Fruit fly (Drosophila melanogaster) whole organism, embryonic: ENCODE data around the gene Hmr.

ENCODE experiments used
- Aef1 ChIP-seq: fragments of 200-800 bp; sonication (Bioruptor generic); IDR thresholded peaks from 3 replicates; pipeline ENCODE4 v1.3.6; 2022; ENCODE audit warnings: missing biosample characterization, missing genetic modification characterization
- Bteb2 ChIP-seq: fragments of 200-800 bp; sonication (Bioruptor generic); optimal IDR thresholded peaks from 2 replicates; lab custom pipeline; 2016; ENCODE audit warnings: missing biosample characterization, missing genetic modification characterization
- CG10431 ChIP-seq: fragments of 200-800 bp; sonication (Bioruptor generic); optimal IDR thresholded peaks from 3 replicates; lab custom pipeline; 2018; ENCODE audit warnings: missing biosample characterization, mild to moderate bottlenecking, missing genetic modification characterization
- CG10565 ChIP-seq: fragments of 200-800 bp; sonication (Bioruptor generic); optimal IDR thresholded peaks from 3 replicates; lab custom pipeline; 2016; ENCODE audit warnings: missing biosample characterization, mild to moderate bottlenecking, missing genetic modification characterization
- CG10654 ChIP-seq: fragments of 200-800 bp; sonication (Bioruptor generic); optimal IDR thresholded peaks from 2 replicates; lab custom pipeline; 2016; ENCODE audit warnings: missing biosample characterization, missing genetic modification characterization
- CG11398 ChIP-seq: fragments of 200-800 bp; sonication (Bioruptor generic); optimal IDR thresholded peaks from 2 replicates; lab custom pipeline; 2016; ENCODE audit warnings: missing biosample characterization, missing genetic modification characterization
- CG13287 ChIP-seq: fragments of 200-800 bp; sonication (Bioruptor generic); IDR thresholded peaks from 2 replicates; pipeline ENCODE4 v1.3.6; 2022; ENCODE audit warnings: missing biosample characterization, missing genetic modification characterization; ENCODE audit not compliant: partially characterized antibody
- CG14050 ChIP-seq: fragments of 200-800 bp; sonication (Bioruptor generic); IDR thresholded peaks from 3 replicates; pipeline ENCODE4 v1.3.6; 2022; ENCODE audit warnings: missing biosample characterization, missing genetic modification characterization
- CG1792 ChIP-seq: fragments of 200-800 bp; sonication (Bioruptor generic); optimal IDR thresholded peaks from 2 replicates; lab custom pipeline; 2016; ENCODE audit warnings: missing biosample characterization, missing genetic modification characterization
- CG2120 ChIP-seq: fragments of 200-800 bp; sonication (Bioruptor generic); optimal IDR thresholded peaks from 3 replicates; lab custom pipeline; 2016; ENCODE audit warnings: missing biosample characterization, missing genetic modification characterization
- CG2129 ChIP-seq: fragments of 200-800 bp; sonication (Bioruptor generic); IDR thresholded peaks from 2 replicates; pipeline ENCODE4 v1.3.6; 2022; ENCODE audit warnings: missing biosample characterization, missing genetic modification characterization; ENCODE audit not compliant: partially characterized antibody
- CG2199 ChIP-seq: fragments of 200-800 bp; sonication (Bioruptor generic); IDR thresholded peaks from 3 replicates; pipeline ENCODE4 v1.3.6; 2022; ENCODE audit warnings: missing biosample characterization, missing genetic modification characterization
- CG2889 ChIP-seq: fragments of 200-800 bp; sonication (Bioruptor generic); IDR thresholded peaks from 3 replicates; pipeline ENCODE4 v1.3.6; 2022; ENCODE audit warnings: missing biosample characterization, missing genetic modification characterization
- CG31224 ChIP-seq: fragments of 200-800 bp; sonication (Bioruptor generic); IDR thresholded peaks from 2 replicates; pipeline ENCODE4 v1.3.6; 2022; ENCODE audit warnings: missing biosample characterization, missing genetic modification characterization
- CG3838 ChIP-seq: fragments of 200-800 bp; sonication (Bioruptor generic); optimal IDR thresholded peaks from 3 replicates; lab custom pipeline; 2016; ENCODE audit warnings: missing biosample characterization, missing genetic modification characterization
- CG42726 ChIP-seq: fragments of 200-800 bp; sonication (Bioruptor generic); IDR thresholded peaks from 2 replicates; pipeline ENCODE4 v1.3.6; 2022; ENCODE audit warnings: missing biosample characterization, missing genetic modification characterization; ENCODE audit not compliant: partially characterized antibody
- CG4328 ChIP-seq: fragments of 200-800 bp; sonication (Bioruptor generic); optimal IDR thresholded peaks from 3 replicates; lab custom pipeline; 2017; ENCODE audit warnings: missing biosample characterization, missing genetic modification reagents, missing genetic modification characterization
- CG43689 ChIP-seq: fragments of 200-800 bp; sonication (Bioruptor generic); IDR thresholded peaks from 2 replicates; pipeline ENCODE4 v1.3.6; 2022; ENCODE audit warnings: missing biosample characterization, missing genetic modification characterization
- CG4404 ChIP-seq: fragments of 200-800 bp; sonication (Bioruptor generic); IDR thresholded peaks from 2 replicates; pipeline ENCODE4 v1.3.6; 2022; ENCODE audit warnings: missing biosample characterization, missing genetic modification characterization
- CG5953 ChIP-seq: fragments of 200-800 bp; sonication (Bioruptor generic); IDR thresholded peaks from 2 replicates; pipeline ENCODE4 v1.3.6; 2022; ENCODE audit warnings: missing biosample characterization, missing genetic modification characterization
- CG7556 ChIP-seq: fragments of 200-800 bp; sonication (Bioruptor generic); optimal IDR thresholded peaks from 2 replicates; lab custom pipeline; 2017; ENCODE audit warnings: missing biosample characterization, mild to moderate bottlenecking, missing genetic modification characterization
- CG7928 ChIP-seq: fragments of 200-800 bp; sonication (Bioruptor generic); optimal IDR thresholded peaks from 2 replicates; lab custom pipeline; 2017; ENCODE audit warnings: missing biosample characterization, mild to moderate bottlenecking, missing genetic modification characterization
- CG8765 ChIP-seq: fragments of 200-800 bp; sonication (Bioruptor generic); IDR thresholded peaks from 2 replicates; pipeline ENCODE4 v1.3.6; 2022; ENCODE audit warnings: missing biosample characterization, missing genetic modification characterization
- CG9817 ChIP-seq: fragments of 200-800 bp; sonication (Bioruptor generic); optimal IDR thresholded peaks from 2 replicates; lab custom pipeline; 2018; ENCODE audit warnings: missing biosample characterization, mild to moderate bottlenecking, missing genetic modification characterization, moderate library complexity
- D19B ChIP-seq: fragments of 200-800 bp; sonication (Bioruptor generic); optimal IDR thresholded peaks from 2 replicates; lab custom pipeline; 2017; ENCODE audit warnings: missing biosample characterization, mild to moderate bottlenecking, missing genetic modification characterization
- Dll ChIP-seq: fragments of 200-800 bp; sonication (Bioruptor generic); IDR thresholded peaks from 4 replicates; pipeline ENCODE4 v1.3.6; 2022; ENCODE audit warnings: missing biosample characterization, missing genetic modification characterization; ENCODE audit not compliant: partially characterized antibody
- Fer2 ChIP-seq: fragments of 200-800 bp; sonication (Bioruptor generic); optimal IDR thresholded peaks from 2 replicates; lab custom pipeline; 2018; ENCODE audit warnings: missing biosample characterization, mild to moderate bottlenecking, missing genetic modification characterization, moderate library complexity
- HLHmδ ChIP-seq: fragments of 200-800 bp; sonication (Bioruptor generic); optimal IDR thresholded peaks from 2 replicates; lab custom pipeline; 2018; ENCODE audit warnings: missing biosample characterization, mild to moderate bottlenecking, missing genetic modification characterization, moderate library complexity
- Myb ChIP-seq: fragments of 200-800 bp; sonication (Bioruptor generic); optimal IDR thresholded peaks from 2 replicates; lab custom pipeline; 2016; ENCODE audit warnings: missing biosample characterization, missing genetic modification characterization
- PHDP ChIP-seq: fragments of 200-800 bp; sonication (Bioruptor generic); optimal IDR thresholded peaks from 3 replicates; lab custom pipeline; 2018; ENCODE audit warnings: missing biosample characterization, mild to moderate bottlenecking, missing genetic modification characterization, moderate library complexity
- Ptx1 ChIP-seq: fragments of 200-800 bp; sonication (Bioruptor generic); IDR thresholded peaks from 2 replicates; pipeline ENCODE4 v1.3.6; 2022; ENCODE audit warnings: missing biosample characterization, missing genetic modification characterization
- Usf ChIP-seq: fragments of 200-800 bp; sonication (Bioruptor generic); optimal IDR thresholded peaks from 2 replicates; lab custom pipeline; 2017; ENCODE audit warnings: missing genotype, missing biosample characterization, missing genetic modification characterization
- Xbp1 ChIP-seq: fragments of 200-800 bp; sonication (Bioruptor generic); optimal IDR thresholded peaks from 3 replicates; lab custom pipeline; 2016; ENCODE audit warnings: missing biosample characterization, mild to moderate bottlenecking, missing genetic modification characterization
- al ChIP-seq: fragments of 200-800 bp; sonication (Bioruptor generic); IDR thresholded peaks from 2 replicates; pipeline ENCODE4 v1.3.6; 2022; ENCODE audit warnings: missing biosample characterization, missing genetic modification characterization
- ap ChIP-seq: fragments of 200-800 bp; sonication (Bioruptor generic); IDR thresholded peaks from 2 replicates; pipeline ENCODE4 v1.3.6; 2022; ENCODE audit warnings: missing biosample characterization, missing genetic modification characterization
- bowl ChIP-seq: fragments of 200-800 bp; sonication (Bioruptor generic); IDR thresholded peaks from 2 replicates; pipeline ENCODE4 v1.3.6; 2022; ENCODE audit warnings: missing biosample characterization, missing genetic modification characterization
- crp ChIP-seq, 2 experiments: fragments of 200-800 bp; sonication (Bioruptor generic); optimal IDR thresholded peaks; 2 replicates in 1 of 2; 3 replicates in 1 of 2; lab custom pipeline; 2017; ENCODE audit warnings: missing biosample characterization in 2 of 2, missing genetic modification characterization in 2 of 2, mild to moderate bottlenecking in 1 of 2, moderate library complexity in 1 of 2
- gcm ChIP-seq: fragments of 200-800 bp; sonication (Bioruptor generic); optimal IDR thresholded peaks from 2 replicates; lab custom pipeline; 2019; ENCODE audit warnings: missing biosample characterization, mild to moderate bottlenecking, missing genetic modification characterization, moderate library complexity
- gcm2 ChIP-seq: fragments of 200-800 bp; sonication (Bioruptor generic); optimal IDR thresholded peaks from 2 replicates; lab custom pipeline; 2016; ENCODE audit warnings: missing biosample characterization, missing genetic modification characterization
- grau ChIP-seq: fragments of 200-800 bp; optimal IDR thresholded peaks from 3 replicates; lab custom pipeline; 2019; ENCODE audit warnings: missing biosample characterization, mild to moderate bottlenecking, missing genetic modification characterization, moderate library complexity
- grn ChIP-seq: fragments of 200-800 bp; sonication (Bioruptor generic); optimal IDR thresholded peaks from 3 replicates; lab custom pipeline; 2017; ENCODE audit warnings: missing biosample characterization, missing genetic modification characterization
- hkb ChIP-seq, 2 experiments: fragments of 200-800 bp in 1 of 2; fragments of >200 bp in 1 of 2; sonication (Bioruptor generic) in 1 of 2; IDR thresholded peaks in 1 of 2; optimal IDR thresholded peaks in 1 of 2; 2 replicates each; pipeline versions ENCODE4 v1.3.6 to Lab custom; 2017 to 2022; ENCODE audit warnings: missing biosample characterization in 1 of 2, missing genetic modification characterization in 1 of 2
- inv ChIP-seq: fragments of 200-800 bp; sonication (Bioruptor generic); IDR thresholded peaks from 2 replicates; pipeline ENCODE4 v1.3.6; 2022; ENCODE audit warnings: missing biosample characterization, missing genetic modification characterization; ENCODE audit not compliant: partially characterized antibody
- lab ChIP-seq: fragments of 200-800 bp; sonication (Bioruptor generic); optimal IDR thresholded peaks from 3 replicates; lab custom pipeline; 2017; ENCODE audit warnings: missing biosample characterization, missing genetic modification characterization, mild to moderate bottlenecking, moderate library complexity, missing genetic modification reagents
- pb ChIP-seq: fragments of 200-800 bp; sonication (Bioruptor generic); optimal IDR thresholded peaks from 3 replicates; lab custom pipeline; 2016; ENCODE audit warnings: missing biosample characterization, missing genetic modification characterization
- pita ChIP-seq: fragments of 200-800 bp; sonication (Bioruptor generic); optimal IDR thresholded peaks from 2 replicates; lab custom pipeline; 2017; ENCODE audit warnings: missing biosample characterization, mild to moderate bottlenecking, missing genetic modification characterization
- ro ChIP-seq: fragments of 200-800 bp; sonication (Bioruptor generic); IDR thresholded peaks from 2 replicates; pipeline ENCODE4 v1.3.6; 2022; ENCODE audit warnings: missing biosample characterization, missing genetic modification characterization
- run ChIP-seq: fragments of 200-800 bp; sonication (Bioruptor generic); optimal IDR thresholded peaks from 3 replicates; lab custom pipeline; 2018; ENCODE audit warnings: missing biosample characterization, mild to moderate bottlenecking, missing genetic modification characterization
- sqz ChIP-seq: fragments of 200-800 bp; sonication (Bioruptor generic); optimal IDR thresholded peaks from 3 replicates; lab custom pipeline; 2018; ENCODE audit warnings: missing biosample characterization, mild to moderate bottlenecking, missing genetic modification characterization
- stwl ChIP-seq: fragments of 200-800 bp; sonication (Bioruptor generic); optimal IDR thresholded peaks from 3 replicates; lab custom pipeline; 2018; ENCODE audit warnings: missing biosample characterization, mild to moderate bottlenecking, missing genetic modification characterization, moderate library complexity
- tna ChIP-seq: fragments of 200-800 bp; sonication (Bioruptor generic); IDR thresholded peaks from 2 replicates; pipeline ENCODE4 v1.3.6; 2022; ENCODE audit warnings: missing biosample characterization, missing genetic modification characterization; ENCODE audit not compliant: partially characterized antibody

Gene Hmr

DNA sequence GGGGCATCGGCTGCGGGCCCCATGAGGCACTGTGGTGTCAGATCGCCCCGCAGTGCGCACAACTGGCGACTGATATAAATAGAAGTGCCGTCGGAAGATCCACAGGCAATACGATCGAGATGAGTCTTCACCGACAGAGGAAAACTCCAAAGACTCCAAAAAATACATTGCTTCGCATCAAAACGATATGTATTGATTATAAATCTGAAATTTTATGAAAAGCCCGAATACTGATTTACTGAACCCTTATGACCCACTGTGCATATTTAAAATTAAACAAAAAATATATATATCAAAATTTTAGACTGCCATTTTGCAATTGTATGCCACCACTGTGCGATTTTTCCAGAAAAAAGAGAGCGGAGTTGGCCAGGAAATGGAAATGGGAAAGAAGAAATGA, 38.2 kb downstream of the Hmr start (continued):
- peak; percentile 42 for TF ChIP-seq Xbp1 (GFP tag; lab: Kevin White, UChicago)
- TF ChIP-seq CG43689 (GFP tag; lab: Robert Waterston, UW): no peak
- TF ChIP-seq CG10431 (GFP tag; lab: Kevin White, UChicago): peak; percentile 13
- no peak for TF ChIP-seq gcm2
- no peak for TF ChIP-seq CG1792 (GFP tag; lab: Kevin White, UChicago)
- no peak for TF ChIP-seq CG31224 (GFP tag; lab: Robert Waterston, UW)
- TF ChIP-seq bowl (GFP tag; lab: Robert Waterston, UW): no peak
- TF ChIP-seq grau: peak; percentile 41
- TF ChIP-seq CG5953 (GFP tag; lab: Robert Waterston, UW): no peak
- no peak for TF ChIP-seq CG14050 (GFP tag; lab: Robert Waterston, UW)
- no peak for TF ChIP-seq Fer2
- no peak for TF ChIP-seq al (GFP tag; lab: Robert Waterston, UW)
- no peak for TF ChIP-seq sqz (GFP tag; lab: Kevin White, UChicago)
- TF ChIP-seq CG7556: peak; percentile 43
- no peak for TF ChIP-seq grn (GFP tag; lab: Kevin White, UChicago)
- TF ChIP-seq Ptx1 (GFP tag; lab: Robert Waterston, UW): peak; percentile 39
- no peak for TF ChIP-seq CG10654 (GFP tag; lab: Kevin White, UChicago)
- TF ChIP-seq Dll (GFP tag; lab: Robert Waterston, UW): no peak
- TF ChIP-seq hkb (optimal IDR thresholded peaks at IDR 0.05; lab: Kevin White, UChicago): no peak
- peak; percentile 53; the same call in 1 of the 2 replicates for TF ChIP-seq hkb (GFP tag; IDR thresholded peaks at IDR 0.05; lab: Robert Waterston, UW)
- TF ChIP-seq CG9817 (tag; lab: Kevin White, UChicago): no peak
- TF ChIP-seq CG2120 (GFP tag; lab: Kevin White, UChicago): no peak
- no peak for TF ChIP-seq CG2129
- TF ChIP-seq inv (GFP tag; lab: Robert Waterston, UW): no peak
- peak; percentile 32; the same call in 1 of the 2 replicates for TF ChIP-seq CG4404
- no peak for TF ChIP-seq Myb (GFP tag; lab: Kevin White, UChicago)
- TF ChIP-seq gcm (GFP tag; lab: Kevin White, UChicago): peak; percentile 10
- TF ChIP-seq Usf (GFP tag; lab: Kevin White, UChicago): no peak
- TF ChIP-seq crp (GFP tag; optimal IDR thresholded peaks at IDR 0.05; lab: Kevin White, UChicago): no peak
- TF ChIP-seq ro (GFP tag; lab: Robert Waterston, UW): no peak
- TF ChIP-seq Bteb2 (GFP tag; lab: Kevin White, UChicago): no peak
- no peak for TF ChIP-seq CG42726 (GFP tag; lab: Robert Waterston, UW)
- TF ChIP-seq HLHmδ: no peak
- TF ChIP-seq lab (GFP tag; lab: Kevin White, UChicago): peak; percentile 12
- TF ChIP-seq Aef1 (GFP tag; lab: Robert Waterston, UW): no peak
- no peak for TF ChIP-seq D19B (GFP tag; lab: Kevin White, UChicago)
- no peak for TF ChIP-seq pb (GFP tag; lab: Kevin White, UChicago)
- no peak for TF ChIP-seq CG2889 (GFP tag; lab: Robert Waterston, UW)
- no peak for TF ChIP-seq CG10565 (GFP tag; lab: Kevin White, UChicago)
- TF ChIP-seq CG13287: no peak
- no peak for TF ChIP-seq pita
- TF ChIP-seq CG8765: no peak
- no peak for TF ChIP-seq run
- no peak for TF ChIP-seq tna (GFP tag; lab: Robert Waterston, UW)
- no peak for TF ChIP-seq CG7928
- no peak for TF ChIP-seq stwl (tag; lab: Kevin White, UChicago)
- TF ChIP-seq PHDP (tag; lab: Kevin White, UChicago): peak; percentile 37
- TF ChIP-seq CG2199 (GFP tag; lab: Robert Waterston, UW): no peak
- TF ChIP-seq ap (GFP tag; lab: Robert Waterston, UW): no peak
- TF ChIP-seq CG11398 (GFP tag; lab: Kevin White, UChicago): no peak
- no peak for TF ChIP-seq CG4328 (GFP tag; lab: Kevin White, UChicago)
- no peak for TF ChIP-seq CG3838 (GFP tag; lab: Kevin White, UChicago)
